Worm (Caenorhabditis elegans): Measurements from ENCODE around the gene col-102.

Gene col-102

ce11 chrIV:639167-639566, 34.9 kb downstream of the col-102 start:
- no peak for TF ChIP-seq tbx-8 (GFP tag; optimal IDR thresholded peaks at IDR 0.05)
- TF ChIP-seq bed-3 (GFP tag; optimal IDR thresholded peaks at IDR 0.05): no peak
- TF ChIP-seq M03D4.4 (tag; optimal IDR thresholded peaks at IDR 0.05): no peak
- no peak for TF ChIP-seq lsy-2 (tag; optimal IDR thresholded peaks at IDR 0.05)
- TF ChIP-seq nhr-76 (tag; optimal IDR thresholded peaks at IDR 0.05): no peak
- TF ChIP-seq snpc-4 (tag; optimal IDR thresholded peaks at IDR 0.05): no peak
- no peak for TF ChIP-seq ztf-11 (tag; optimal IDR thresholded peaks at IDR 0.05)
- TF ChIP-seq sptf-1 (tag; optimal IDR thresholded peaks at IDR 0.05): no peak
- TF ChIP-seq unc-120 (tag; optimal IDR thresholded peaks at IDR 0.05; ENCODE audit: poor library complexity, severe bottlenecking): no peak
- no peak for TF ChIP-seq mep-1 (tag; optimal IDR thresholded peaks at IDR 0.05)
- TF ChIP-seq zip-8 (tag; optimal IDR thresholded peaks at IDR 0.05): no peak
- no peak for TF ChIP-seq mls-2 (tag; optimal IDR thresholded peaks at IDR 0.05)
- no peak for TF ChIP-seq nhr-28 (tag; optimal IDR thresholded peaks at IDR 0.05)
- no peak for TF ChIP-seq ceh-43 (GFP tag; optimal IDR thresholded peaks at IDR 0.05)
- no peak for TF ChIP-seq blmp-1 (tag; optimal IDR thresholded peaks at IDR 0.05)
- no peak for TF ChIP-seq mab-5 (tag; optimal IDR thresholded peaks at IDR 0.05)
- TF ChIP-seq lin-13 (tag; optimal IDR thresholded peaks at IDR 0.05): no peak
- TF ChIP-seq unc-39 (tag; optimal IDR thresholded peaks at IDR 0.05): no peak
- no peak for TF ChIP-seq ham-2 (GFP tag; optimal IDR thresholded peaks at IDR 0.05)
- no peak for TF ChIP-seq drap-1 (GFP tag; optimal IDR thresholded peaks at IDR 0.05)

- TF ChIP-seq mep-1 (tag; optimal IDR thresholded peaks at IDR 0.05) (no peak), nhr-28 (tag; optimal IDR thresholded peaks at IDR 0.05) (no peak), sptf-1 (tag; optimal IDR thresholded peaks at IDR 0.05) (no peak)
Measured at ce11 chrIV:643481-643880, 39.2 kb downstream of the col-102 start.

- TF ChIP-seq blmp-1 (tag; optimal IDR thresholded peaks at IDR 0.05) (no peak), tbx-8 (GFP tag; optimal IDR thresholded peaks at IDR 0.05) (no peak), cnd-1 (tag; optimal IDR thresholded peaks at IDR 0.05) (no peak), ceh-43 (GFP tag; optimal IDR thresholded peaks at IDR 0.05) (no peak), lin-13 (tag; optimal IDR thresholded peaks at IDR 0.05) (no peak), ces-1 (GFP tag; optimal IDR thresholded peaks at IDR 0.05) (no peak), lin-32 (GFP tag; optimal IDR thresholded peaks at IDR 0.05) (no peak), mep-1 (tag; optimal IDR thresholded peaks at IDR 0.05) (no peak), ztf-11 (tag; optimal IDR thresholded peaks at IDR 0.05) (no peak), nhr-76 (tag; optimal IDR thresholded peaks at IDR 0.05) (no peak), drap-1 (GFP tag; optimal IDR thresholded peaks at IDR 0.05) (no peak), ceh-39 (tag; optimal IDR thresholded peaks at IDR 0.05) (no peak), sem-2 (GFP tag; optimal IDR thresholded peaks at IDR 0.05) (no peak), unc-120 (tag; optimal IDR thresholded peaks at IDR 0.05; ENCODE audit: poor library complexity, severe bottlenecking) (no peak), mab-5 (tag; optimal IDR thresholded peaks at IDR 0.05) (no peak), unc-39 (tag; optimal IDR thresholded peaks at IDR 0.05) (no peak)
Measured at ce11 chrIV:648362-648761, 44.1 kb downstream of the col-102 start.

ce11 chrIV:649365-649764, 45.1 kb downstream of the col-102 start, which contains the start of gene K11H12.9:
K11H12.9 (plus strand) TSS chrIV:649665.
- TF ChIP-seq unc-62 (GFP tag; optimal IDR thresholded peaks at IDR 0.05) (no peak), nhr-237 (tag; optimal IDR thresholded peaks at IDR 0.05) (no peak), sptf-1 (tag; optimal IDR thresholded peaks at IDR 0.05) (no peak), elt-1 (tag; optimal IDR thresholded peaks at IDR 0.05; ENCODE audit: borderline replicate concordance, insufficient read depth) (no peak), mab-5 (tag; optimal IDR thresholded peaks at IDR 0.05) (no peak), ceh-83 (GFP tag; optimal IDR thresholded peaks at IDR 0.05) (no peak), bed-3 (GFP tag; optimal IDR thresholded peaks at IDR 0.05) (no peak), flh-1 (GFP tag; optimal IDR thresholded peaks at IDR 0.05) (no peak), lin-13 (tag; optimal IDR thresholded peaks at IDR 0.05) (no peak), nhr-12 (tag; optimal IDR thresholded peaks at IDR 0.05) (no peak), unc-39 (tag; optimal IDR thresholded peaks at IDR 0.05) (no peak), lin-32 (GFP tag; optimal IDR thresholded peaks at IDR 0.05) (no peak), blmp-1 (tag; optimal IDR thresholded peaks at IDR 0.05) (no peak)

ce11 chrIV:653138-653848, 49.0 kb downstream of the col-102 start, which contains the start of gene K11H12.1:
K11H12.1 (minus strand) TSS chrIV:653421.
- TF ChIP-seq cnd-1 (tag; optimal IDR thresholded peaks at IDR 0.05) (no peak), mab-5 (tag; optimal IDR thresholded peaks at IDR 0.05) (no peak), nhr-12 (tag; optimal IDR thresholded peaks at IDR 0.05) (no peak), M03D4.4 (tag; optimal IDR thresholded peaks at IDR 0.05) (no peak), ces-1 (GFP tag; optimal IDR thresholded peaks at IDR 0.05) (no peak), mep-1 (tag; optimal IDR thresholded peaks at IDR 0.05) (no peak), unc-39 (tag; optimal IDR thresholded peaks at IDR 0.05) (no peak), zip-8 (tag; optimal IDR thresholded peaks at IDR 0.05) (no peak), lin-32 (GFP tag; optimal IDR thresholded peaks at IDR 0.05) (no peak)

Measured in whole organism, mixed stage, embryonic.